Fruit fly (Drosophila melanogaster) whole organism, prepupa: ENCODE measurements around the gene Rev1.

Experiments
- Blimp-1 ChIP-seq: fragments of 200-800 bp; sonication (Bioruptor generic); optimal IDR thresholded peaks from 3 replicates; lab custom pipeline; 2017; ENCODE audit warnings: missing biosample characterization, missing genetic modification characterization, mild to moderate bottlenecking, moderate library complexity, missing genetic modification reagents
- CG10631 ChIP-seq: fragments of 200-800 bp; sonication (Bioruptor generic); optimal IDR thresholded peaks from 2 replicates; lab custom pipeline; 2016; ENCODE audit warnings: missing biosample characterization, missing genetic modification characterization
- CG10669 ChIP-seq: fragments of 200-800 bp; sonication (Bioruptor generic); optimal IDR thresholded peaks from 3 replicates; lab custom pipeline; 2018; ENCODE audit warnings: missing biosample characterization, mild to moderate bottlenecking, missing genetic modification characterization, moderate library complexity
- CG11294 ChIP-seq: fragments of 200-800 bp; sonication (Bioruptor generic); IDR thresholded peaks from 2 replicates; pipeline ENCODE4 v1.3.6; 2022; ENCODE audit warnings: missing biosample characterization, missing genetic modification characterization
- CG11762 ChIP-seq: fragments of 200-800 bp; sonication (Bioruptor generic); optimal IDR thresholded peaks from 3 replicates; lab custom pipeline; 2016; ENCODE audit warnings: missing biosample characterization, missing genetic modification characterization; ENCODE audit not compliant: insufficient read depth
- CG15336 ChIP-seq: fragments of 200-800 bp; sonication (Bioruptor generic); IDR thresholded peaks from 2 replicates; pipeline ENCODE4 v1.3.6; 2022; ENCODE audit warnings: missing biosample characterization, missing genetic modification characterization
- CG1621 ChIP-seq: fragments of 200-800 bp; sonication (Bioruptor generic); optimal IDR thresholded peaks from 3 replicates; lab custom pipeline; 2018; ENCODE audit warnings: missing biosample characterization, mild to moderate bottlenecking, missing genetic modification characterization
- CG16779 ChIP-seq: fragments of 200-800 bp; sonication (Bioruptor generic); optimal IDR thresholded peaks from 3 replicates; lab custom pipeline; 2017; ENCODE audit warnings: missing biosample characterization, mild to moderate bottlenecking, missing genetic modification characterization
- CG3032 ChIP-seq: fragments of 200-800 bp; optimal IDR thresholded peaks from 2 replicates; lab custom pipeline; 2019; ENCODE audit warnings: missing biosample characterization, mild to moderate bottlenecking, missing genetic modification characterization, moderate library complexity
- CG31627 ChIP-seq: fragments of 200-800 bp; sonication (Bioruptor generic); optimal IDR thresholded peaks from 3 replicates; lab custom pipeline; 2016; ENCODE audit warnings: missing biosample characterization, missing genetic modification characterization
- CG32006 ChIP-seq: fragments of 200-800 bp; sonication (Bioruptor generic); optimal IDR thresholded peaks from 3 replicates; lab custom pipeline; 2017; ENCODE audit warnings: missing biosample characterization, mild to moderate bottlenecking, missing genetic modification characterization
- CG3919 ChIP-seq: fragments of 200-800 bp; sonication (Bioruptor generic); optimal IDR thresholded peaks from 3 replicates; lab custom pipeline; 2016; ENCODE audit warnings: missing biosample characterization, missing genetic modification characterization
- CG4318 ChIP-seq: fragments of 200-800 bp; sonication (Bioruptor generic); optimal IDR thresholded peaks from 3 replicates; lab custom pipeline; 2017; ENCODE audit warnings: missing biosample characterization, mild to moderate bottlenecking, missing genetic modification characterization
- CG6163 ChIP-seq: fragments of 200-800 bp; sonication (Bioruptor generic); IDR thresholded peaks from 3 replicates; pipeline ENCODE4 v1.3.6; 2022; ENCODE audit warnings: missing biosample characterization, missing genetic modification characterization
- CG6276 ChIP-seq: fragments of 200-800 bp; sonication (Bioruptor generic); optimal IDR thresholded peaks from 2 replicates; lab custom pipeline; 2017; ENCODE audit warnings: missing biosample characterization, mild to moderate bottlenecking, missing genetic modification characterization
- CG6792 ChIP-seq: fragments of 200-800 bp; sonication (Bioruptor generic); optimal IDR thresholded peaks from 3 replicates; lab custom pipeline; 2016; ENCODE audit warnings: missing biosample characterization, missing genetic modification characterization
- CG6808 ChIP-seq: fragments of 200-800 bp; sonication (Bioruptor generic); optimal IDR thresholded peaks from 3 replicates; lab custom pipeline; 2017; ENCODE audit warnings: missing biosample characterization, missing genetic modification characterization, mild to moderate bottlenecking, moderate library complexity, missing genetic modification reagents
- CG6854 ChIP-seq: fragments of 200-800 bp; sonication (Bioruptor generic); optimal IDR thresholded peaks from 2 replicates; lab custom pipeline; 2017; ENCODE audit warnings: missing biosample characterization, mild to moderate bottlenecking, missing genetic modification characterization
- CG7368 ChIP-seq: fragments of 200-800 bp; sonication (Bioruptor generic); optimal IDR thresholded peaks from 3 replicates; lab custom pipeline; 2016; ENCODE audit warnings: missing biosample characterization, missing genetic modification characterization
- CG8119 ChIP-seq: fragments of 200-800 bp; sonication (Bioruptor generic); IDR thresholded peaks from 3 replicates; pipeline ENCODE4 v1.3.6; 2022; ENCODE audit warnings: missing biosample characterization, missing genetic modification characterization
- CG8632 ChIP-seq: fragments of 200-800 bp; sonication (Bioruptor generic); optimal IDR thresholded peaks from 3 replicates; lab custom pipeline; 2016; ENCODE audit warnings: missing biosample characterization, missing genetic modification characterization
- Eip75B ChIP-seq: fragments of 200-800 bp; sonication (Bioruptor generic); optimal IDR thresholded peaks from 3 replicates; lab custom pipeline; 2016; ENCODE audit warnings: missing biosample characterization, missing genetic modification characterization
- Eip78C ChIP-seq: fragments of 200-800 bp; sonication (Bioruptor generic); peaks from one replicate; lab custom pipeline; 2016; ENCODE audit warnings: missing biosample characterization, missing genetic modification characterization
- Eip93F ChIP-seq: fragments of 200-800 bp; sonication (Bioruptor generic); optimal IDR thresholded peaks from 2 replicates; lab custom pipeline; 2016; ENCODE audit warnings: missing biosample characterization, mild to moderate bottlenecking, missing genetic modification characterization
- Ets21C ChIP-seq: fragments of 200-800 bp; sonication (Bioruptor generic); optimal IDR thresholded peaks from 3 replicates; lab custom pipeline; 2016; ENCODE audit warnings: missing biosample characterization, missing genetic modification characterization
- Ets96B ChIP-seq: fragments of 200-800 bp; optimal IDR thresholded peaks from 2 replicates; lab custom pipeline; 2019; ENCODE audit warnings: missing biosample characterization, mild to moderate bottlenecking, missing genetic modification characterization, moderate library complexity
- Gug ChIP-seq: fragments of 200-800 bp; sonication (Bioruptor generic); IDR thresholded peaks from 2 replicates; pipeline ENCODE4 v1.3.6; 2022; ENCODE audit warnings: missing biosample characterization, missing genetic modification characterization
- Hr4 ChIP-seq: fragments of 200-800 bp; sonication (Bioruptor generic); optimal IDR thresholded peaks from 3 replicates; lab custom pipeline; 2016; ENCODE audit warnings: missing biosample characterization, missing genetic modification characterization
- Lpt ChIP-seq: fragments of 200-800 bp; sonication (Bioruptor generic); optimal IDR thresholded peaks from 3 replicates; lab custom pipeline; 2016; ENCODE audit warnings: missing biosample characterization, missing genetic modification characterization
- OdsH ChIP-seq: fragments of 200-800 bp; sonication (Bioruptor generic); optimal IDR thresholded peaks from 3 replicates; lab custom pipeline; 2016; ENCODE audit warnings: missing biosample characterization, missing genetic modification characterization
- Sox102F ChIP-seq: fragments of 200-800 bp; sonication (Bioruptor generic); optimal IDR thresholded peaks from 2 replicates; lab custom pipeline; 2016; ENCODE audit warnings: missing biosample characterization, mild to moderate bottlenecking, missing genetic modification characterization
- achi ChIP-seq: fragments of 200-800 bp; sonication (Bioruptor generic); optimal IDR thresholded peaks from 3 replicates; lab custom pipeline; 2016; ENCODE audit warnings: missing biosample characterization, missing genetic modification characterization
- acj6 ChIP-seq: fragments of 200-800 bp; sonication (Bioruptor generic); optimal IDR thresholded peaks from 3 replicates; lab custom pipeline; 2016; ENCODE audit warnings: missing biosample characterization, missing genetic modification characterization
- cyc ChIP-seq: fragments of 200-800 bp; sonication (Bioruptor generic); optimal IDR thresholded peaks from 3 replicates; lab custom pipeline; 2016; ENCODE audit warnings: missing biosample characterization, missing genetic modification characterization
- dac ChIP-seq: fragments of 200-800 bp; sonication (Bioruptor generic); optimal IDR thresholded peaks from 2 replicates; lab custom pipeline; 2017; ENCODE audit warnings: missing biosample characterization, mild to moderate bottlenecking, missing genetic modification characterization
- eg ChIP-seq: fragments of 200-800 bp; sonication (Bioruptor generic); IDR thresholded peaks from 3 replicates; pipeline ENCODE4 v1.3.6; 2022; ENCODE audit warnings: missing biosample characterization, missing genetic modification characterization
- esn ChIP-seq: fragments of 200-800 bp; sonication (Bioruptor generic); optimal IDR thresholded peaks from 2 replicates; lab custom pipeline; 2016; ENCODE audit warnings: missing biosample characterization, mild to moderate bottlenecking, missing genetic modification characterization, moderate library complexity
- fd59A ChIP-seq: fragments of 200-800 bp; sonication (Bioruptor generic); optimal IDR thresholded peaks from 2 replicates; lab custom pipeline; 2017; ENCODE audit warnings: missing biosample characterization, mild to moderate bottlenecking, missing genetic modification characterization, missing genetic modification reagents
- lz ChIP-seq: fragments of 200-800 bp; sonication (Bioruptor generic); optimal IDR thresholded peaks from 3 replicates; lab custom pipeline; 2016; ENCODE audit warnings: missing biosample characterization, missing genetic modification characterization
- net ChIP-seq: fragments of 200-800 bp; sonication (Bioruptor generic); optimal IDR thresholded peaks from 3 replicates; lab custom pipeline; 2016; ENCODE audit warnings: missing biosample characterization, missing genetic modification characterization
- pdm3 ChIP-seq: fragments of 200-800 bp; sonication (Bioruptor generic); optimal IDR thresholded peaks from 3 replicates; lab custom pipeline; 2016; ENCODE audit warnings: missing biosample characterization, missing genetic modification characterization
- spab ChIP-seq: fragments of 200-800 bp; sonication (Bioruptor generic); optimal IDR thresholded peaks from 2 replicates; lab custom pipeline; 2017; ENCODE audit warnings: missing biosample characterization, mild to moderate bottlenecking, missing genetic modification characterization, missing genetic modification reagents
- ss ChIP-seq, 2 experiments: fragments of 200-800 bp; sonication (Bioruptor generic); optimal IDR thresholded peaks; 2 replicates in 1 of 2; 3 replicates in 1 of 2; lab custom pipeline; 2017 to 2018; ENCODE audit warnings: mild to moderate bottlenecking in 2 of 2, missing biosample characterization in 2 of 2, missing genetic modification characterization in 2 of 2, moderate library complexity in 1 of 2
- svp ChIP-seq: fragments of 200-800 bp; sonication (Bioruptor generic); peaks from one replicate; lab custom pipeline; 2016; ENCODE audit warnings: missing biosample characterization, missing genetic modification characterization
- topi ChIP-seq: fragments of 200-800 bp; sonication (Bioruptor generic); optimal IDR thresholded peaks from 3 replicates; lab custom pipeline; 2016; ENCODE audit warnings: missing biosample characterization, missing genetic modification characterization

The Rev1 gene

DNA sequence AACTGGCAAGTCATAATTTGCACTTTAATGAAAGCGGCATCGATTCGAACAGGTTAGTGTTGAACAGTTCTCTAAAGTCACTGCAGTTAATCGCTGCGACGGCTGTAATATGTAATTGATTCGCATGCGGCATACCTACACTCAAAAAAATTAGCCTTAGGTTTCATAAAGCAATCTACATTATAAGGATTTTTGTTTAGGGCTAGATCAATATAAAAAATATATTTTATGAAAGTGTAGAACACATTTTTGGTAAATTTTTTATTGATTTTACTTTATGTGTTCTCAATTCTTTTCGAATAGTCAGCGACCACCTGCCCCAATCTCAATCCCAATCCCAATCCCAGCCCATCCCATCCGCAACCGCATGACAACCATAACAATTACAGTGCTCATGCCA is 4.1 kb downstream of the Rev1 start (continued):
- TF ChIP-seq net, result no peak
- no peak for TF ChIP-seq Eip75B
- no peak for TF ChIP-seq cyc (GFP tag; lab: Kevin White, UChicago)
- TF ChIP-seq CG6163 (GFP tag; lab: Robert Waterston, UW), result peak; percentile 41; the same call in 1 of the 3 replicates
- peak; percentile 46; the same call in 1 of the 2 replicates for TF ChIP-seq CG11294 (GFP tag; lab: Robert Waterston, UW)
- no peak for TF ChIP-seq ss (GFP tag; optimal IDR thresholded peaks at IDR 0.05; lab: Kevin White, UChicago)
- TF ChIP-seq Hr4 (GFP tag; lab: Kevin White, UChicago), result peak; percentile 18
- TF ChIP-seq CG10631 (GFP tag; lab: Kevin White, UChicago), result peak; percentile 14
- TF ChIP-seq fd59A, result no peak
- no peak for TF ChIP-seq CG11762 (GFP tag; lab: Kevin White, UChicago)
- no peak for TF ChIP-seq CG3032
- TF ChIP-seq dac (GFP tag; lab: Kevin White, UChicago), result no peak
- TF ChIP-seq Sox102F (GFP tag; lab: Kevin White, UChicago), result no peak
- TF ChIP-seq Ets96B, result no peak
- TF ChIP-seq Gug, result peak; percentile 24; the same call in 1 of the 2 replicates
- TF ChIP-seq lz (GFP tag; lab: Kevin White, UChicago), result no peak
- no peak for TF ChIP-seq CG6854 (GFP tag; lab: Kevin White, UChicago)
- TF ChIP-seq, all 60 proteins: peak for 20

DNA sequence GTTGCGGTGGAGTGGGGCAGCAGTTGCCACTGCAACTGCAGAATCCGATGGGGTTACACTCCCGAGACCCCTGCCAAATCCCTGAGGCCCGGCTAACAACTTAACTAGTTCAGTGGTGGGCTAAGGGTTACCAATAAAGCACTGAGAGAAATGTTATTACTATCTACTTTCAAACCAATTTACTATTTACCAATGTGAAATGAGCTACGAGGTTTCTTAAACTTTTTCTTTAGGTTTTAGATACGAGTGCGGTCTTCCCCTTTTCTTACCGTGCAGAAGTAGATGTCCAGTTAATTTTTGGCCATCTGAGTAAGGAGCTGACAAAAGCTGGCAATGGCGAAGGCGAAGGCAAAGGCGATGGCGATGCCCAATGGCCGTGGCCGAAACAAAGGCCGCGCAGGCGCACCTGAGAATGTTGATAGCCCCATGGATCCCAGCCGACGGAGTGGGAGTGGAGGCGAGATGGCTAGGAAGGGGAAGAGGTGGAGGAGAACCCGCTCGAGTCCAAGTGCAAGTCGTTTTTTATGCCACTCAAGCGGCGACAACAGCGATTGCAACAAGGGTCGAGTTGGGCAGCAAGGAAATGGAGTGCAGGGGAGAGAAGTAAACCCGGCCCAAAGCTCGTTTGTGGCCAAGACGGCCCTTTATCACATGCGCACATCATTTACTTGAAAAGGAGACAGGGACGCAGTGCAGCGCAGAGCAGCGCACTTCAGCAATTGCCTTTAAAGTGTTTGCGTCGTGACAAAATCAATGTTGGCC is 6.3 kb downstream of the Rev1 start:
- peak; percentile 68 for TF ChIP-seq cyc (GFP tag; lab: Kevin White, UChicago)
- peak; percentile 81 for TF ChIP-seq CG6163 (GFP tag; lab: Robert Waterston, UW)
- peak; percentile 72 for TF ChIP-seq CG3032
- TF ChIP-seq CG6808 (GFP tag; lab: Kevin White, UChicago), result peak; percentile 61
- TF ChIP-seq Sox102F (GFP tag; lab: Kevin White, UChicago), result peak; percentile 55
- peak; percentile 30; the same call in 1 of the 3 replicates for TF ChIP-seq CG8119 (GFP tag; lab: Robert Waterston, UW)
- TF ChIP-seq achi (GFP tag; lab: Kevin White, UChicago), result peak; percentile 62
- TF ChIP-seq CG4318, result no peak
- no peak for TF ChIP-seq Gug
- TF ChIP-seq topi (GFP tag; lab: Kevin White, UChicago), result peak; percentile 68
- peak; percentile 58 for TF ChIP-seq fd59A
- TF ChIP-seq CG11294 (GFP tag; lab: Robert Waterston, UW), result no peak
- TF ChIP-seq Eip75B, result peak; percentile 69
- peak; percentile 78 for TF ChIP-seq esn
- TF ChIP-seq Lpt (GFP tag; lab: Kevin White, UChicago), result no peak
- peak; percentile 59 for TF ChIP-seq CG1621 (tag; lab: Kevin White, UChicago)
- TF ChIP-seq Eip78C (GFP tag; lab: Kevin White, UChicago), result peak; percentile 89
- no peak for TF ChIP-seq CG6276 (GFP tag; lab: Kevin White, UChicago)
- TF ChIP-seq pdm3 (GFP tag; lab: Kevin White, UChicago), result peak; percentile 53
- TF ChIP-seq CG10669 (GFP tag; lab: Kevin White, UChicago), result peak; percentile 65
- TF ChIP-seq Ets96B, result peak; percentile 76
- 0 out of 2 replicates have a peak, but pooled peaks have one; percentile 26 for TF ChIP-seq CG15336 (GFP tag; lab: Robert Waterston, UW)
- TF ChIP-seq ss (GFP tag; optimal IDR thresholded peaks at IDR 0.05; lab: Kevin White, UChicago), result peak; percentile 11 to 37
- peak; percentile 43 for TF ChIP-seq CG8632
- peak; percentile 61 for TF ChIP-seq Ets21C (GFP tag; lab: Kevin White, UChicago)
- TF ChIP-seq svp (GFP tag; lab: Kevin White, UChicago), result peak; percentile 83
- TF ChIP-seq Eip93F (GFP tag; lab: Kevin White, UChicago), result no peak
- TF ChIP-seq eg (GFP tag; lab: Robert Waterston, UW), result peak; percentile 25; the same call in 1 of the 3 replicates
- TF ChIP-seq acj6 (GFP tag; lab: Kevin White, UChicago), result peak; percentile 59
- TF ChIP-seq CG11762 (GFP tag; lab: Kevin White, UChicago), result peak; percentile 28
- TF ChIP-seq CG10631 (GFP tag; lab: Kevin White, UChicago), result peak; percentile 63
- TF ChIP-seq CG6854 (GFP tag; lab: Kevin White, UChicago), result peak; percentile 11
- peak; percentile 27 for TF ChIP-seq net
- TF ChIP-seq CG7368 (GFP tag; lab: Kevin White, UChicago), result peak; percentile 35
- TF ChIP-seq spab (GFP tag; lab: Kevin White, UChicago), result peak; percentile 64
- peak; percentile 73 for TF ChIP-seq lz (GFP tag; lab: Kevin White, UChicago)
- TF ChIP-seq CG3919 (GFP tag; lab: Kevin White, UChicago), result peak; percentile 68
- peak; percentile 63 for TF ChIP-seq CG31627 (GFP tag; lab: Kevin White, UChicago)
- TF ChIP-seq Hr4 (GFP tag; lab: Kevin White, UChicago), result no peak
- TF ChIP-seq dac (GFP tag; lab: Kevin White, UChicago), result no peak
- peak; percentile 52 for TF ChIP-seq CG6792 (GFP tag; lab: Kevin White, UChicago)
- peak; percentile 53 for TF ChIP-seq OdsH (GFP tag; lab: Kevin White, UChicago)
- TF ChIP-seq CG32006 (GFP tag; lab: Kevin White, UChicago), result peak; percentile 21
- peak; percentile 2 for TF ChIP-seq Blimp-1 (GFP tag; lab: Kevin White, UChicago)
- TF ChIP-seq CG16779 (tag; lab: Kevin White, UChicago), result peak; percentile 7
